Fruit fly (Drosophila melanogaster): ENCODE data around the gene CG6126.

DNA sequence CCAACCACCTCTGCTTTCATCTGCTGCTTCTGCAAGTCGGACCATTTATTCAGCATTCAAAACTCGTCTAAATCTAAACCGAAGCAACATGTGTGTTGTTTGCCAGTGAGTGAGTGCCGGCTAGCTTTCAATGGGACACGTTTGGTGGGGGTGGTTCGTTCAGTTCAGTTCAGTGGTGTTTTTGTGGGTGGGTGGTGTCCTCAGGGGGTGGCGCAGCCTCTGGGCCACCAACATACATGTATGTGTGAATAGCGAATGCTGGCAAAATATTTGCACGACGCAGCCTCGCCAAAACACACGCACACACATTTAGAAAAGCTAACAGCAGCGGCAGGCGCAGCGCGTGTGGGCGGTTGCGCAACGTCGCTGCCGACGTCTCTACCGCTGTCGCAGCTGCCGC lies 36.4 kb upstream of the CG6126 start:
- TF ChIP-seq EcR (GFP tag; optimal IDR thresholded peaks at IDR 0.05) (no peak), psq (optimal IDR thresholded peaks at IDR 0.05) (no peak), usp (GFP tag; optimal IDR thresholded peaks at IDR 0.05) (no peak), pan (optimal IDR thresholded peaks at IDR 0.05) (no peak), CG8478 (optimal IDR thresholded peaks at IDR 0.05) (no peak)

Data from whole organism.